Worm (Caenorhabditis elegans) whole organism, L3 larva: Measurements from ENCODE around the gene fbxb-46.

ENCODE experiments used
- R02D3.7 ChIP-seq: fragments of 150-350 bp; optimal IDR thresholded peaks from 2 replicates; lab custom pipeline; 2014; ENCODE audit warnings: missing biosample characterization, missing genetic modification characterization
- aly-2 ChIP-seq: fragments of 150-350 bp; optimal IDR thresholded peaks from 2 replicates; lab custom pipeline; 2014; ENCODE audit warnings: missing biosample characterization, missing genetic modification characterization
- ama-1 ChIP-seq: fragments of 150-350 bp; optimal IDR thresholded peaks from 2 replicates; lab custom pipeline; 2018
- ceh-16 ChIP-seq: sonication (generic microtip); optimal IDR thresholded peaks from 2 replicates; lab custom pipeline; 2017; ENCODE audit warnings: missing biosample characterization, missing genetic modification characterization
- ceh-28 ChIP-seq: fragments of 150-350 bp; optimal IDR thresholded peaks from 2 replicates; lab custom pipeline; 2014; ENCODE audit warnings: missing biosample characterization, missing genetic modification reagents, missing genetic modification characterization
- ceh-82 ChIP-seq: fragments of 150-350 bp; optimal IDR thresholded peaks from 2 replicates; lab custom pipeline; 2014; ENCODE audit warnings: missing biosample characterization, missing genetic modification characterization
- ceh-9 ChIP-seq: sonication (generic microtip); optimal IDR thresholded peaks from 2 replicates; lab custom pipeline; 2018; ENCODE audit warnings: missing biosample characterization, missing genetic modification characterization
- daf-12 ChIP-seq: fragments of 150-350 bp; optimal IDR thresholded peaks from 2 replicates; lab custom pipeline; 2014; ENCODE audit warnings: missing biosample characterization, missing genetic modification reagents, missing genetic modification characterization
- elt-2 ChIP-seq: sonication (generic microtip); optimal IDR thresholded peaks from 2 replicates; lab custom pipeline; 2016; ENCODE audit warnings: missing genetic modification reagents, mild to moderate bottlenecking, missing genetic modification characterization, missing compliant biosample characterization
- elt-3 ChIP-seq, 3 experiments: fragments of 150-350 bp in 1 of 3; sonication (generic microtip) in 2 of 3; optimal IDR thresholded peaks; 2 replicates in 2 of 3; 4 replicates in 1 of 3; lab custom pipeline; 2014 to 2017; ENCODE audit warnings: missing biosample characterization in 3 of 3, missing genetic modification characterization in 3 of 3
- fkh-2 ChIP-seq: fragments of 150-350 bp; optimal IDR thresholded peaks from 2 replicates; lab custom pipeline; 2014; ENCODE audit warnings: missing biosample characterization, missing genetic modification reagents, missing genetic modification characterization
- fos-1 ChIP-seq: fragments of 150-350 bp; optimal IDR thresholded peaks from 2 replicates; lab custom pipeline; 2014; ENCODE audit warnings: missing biosample characterization, missing genetic modification characterization
- jun-1 ChIP-seq: fragments of 150-350 bp; optimal IDR thresholded peaks from 2 replicates; lab custom pipeline; 2014; ENCODE audit warnings: missing biosample characterization, missing genetic modification reagents, missing genetic modification characterization
- lin-39 ChIP-seq: fragments of 150-350 bp; optimal IDR thresholded peaks from 2 replicates; lab custom pipeline; 2018; ENCODE audit warnings: missing biosample characterization, missing genetic modification reagents, missing genetic modification characterization
- lsy-12 ChIP-seq: sonication (generic microtip); optimal IDR thresholded peaks from 2 replicates; lab custom pipeline; 2016; ENCODE audit warnings: mild to moderate bottlenecking, missing genetic modification characterization, missing compliant biosample characterization
- mdl-1 ChIP-seq: fragments of 150-350 bp; optimal IDR thresholded peaks from 2 replicates; lab custom pipeline; 2014; ENCODE audit warnings: missing biosample characterization, missing genetic modification characterization
- mml-1 ChIP-seq: fragments of 150-350 bp; sonication (generic microtip); optimal IDR thresholded peaks from 3 replicates; lab custom pipeline; 2014; ENCODE audit warnings: missing biosample characterization, missing genetic modification characterization
- nfya-1 ChIP-seq: sonication (generic microtip); optimal IDR thresholded peaks from 2 replicates; lab custom pipeline; 2017; ENCODE audit warnings: missing genetic modification characterization, mild to moderate bottlenecking, missing compliant biosample characterization, antibody characterized with exemption, moderate library complexity; ENCODE audit not compliant: insufficient read depth
- nhr-11 ChIP-seq: fragments of 150-350 bp; optimal IDR thresholded peaks from 2 replicates; lab custom pipeline; 2014; ENCODE audit warnings: missing biosample characterization, missing genetic modification characterization
- nhr-12 ChIP-seq: fragments of 150-350 bp; optimal IDR thresholded peaks from 2 replicates; lab custom pipeline; 2014; ENCODE audit warnings: missing biosample characterization, missing genetic modification characterization
- nhr-237 ChIP-seq: fragments of 150-350 bp; optimal IDR thresholded peaks from 2 replicates; lab custom pipeline; 2014; ENCODE audit warnings: missing biosample characterization, missing genetic modification characterization
- nhr-25 ChIP-seq: sonication (generic microtip); optimal IDR thresholded peaks from 2 replicates; lab custom pipeline; 2017; ENCODE audit warnings: missing biosample characterization, missing genetic modification characterization
- nhr-43 ChIP-seq: sonication (generic microtip); optimal IDR thresholded peaks from 2 replicates; lab custom pipeline; 2016; ENCODE audit warnings: mild to moderate bottlenecking, missing genetic modification characterization, missing compliant biosample characterization; ENCODE audit not compliant: poor library complexity, severe bottlenecking
- nhr-77 ChIP-seq: fragments of 150-350 bp; optimal IDR thresholded peaks from 2 replicates; lab custom pipeline; 2014; ENCODE audit warnings: missing biosample characterization, missing genetic modification characterization
- pqm-1 ChIP-seq: fragments of 150-350 bp; optimal IDR thresholded peaks from 2 replicates; lab custom pipeline; 2017; ENCODE audit warnings: missing biosample characterization, missing genetic modification characterization, inconsistent platforms
- sea-2 ChIP-seq: fragments of 150-350 bp; sonication (generic microtip); optimal IDR thresholded peaks from 4 replicates; lab custom pipeline; 2014; ENCODE audit warnings: missing biosample characterization, missing genetic modification reagents, missing genetic modification characterization
- skn-1 ChIP-seq: fragments of 150-350 bp; optimal IDR thresholded peaks from 2 replicates; lab custom pipeline; 2014; ENCODE audit warnings: missing biosample characterization, missing genetic modification characterization
- snpc-4 ChIP-seq: fragments of 150-350 bp; optimal IDR thresholded peaks from 2 replicates; lab custom pipeline; 2014; ENCODE audit warnings: missing biosample characterization, missing genetic modification characterization
- tbx-2 ChIP-seq: sonication (generic microtip); optimal IDR thresholded peaks from 2 replicates; lab custom pipeline; 2016; ENCODE audit warnings: mild to moderate bottlenecking, missing genetic modification characterization, missing compliant biosample characterization
- unc-39 ChIP-seq: sonication (generic microtip); optimal IDR thresholded peaks from 4 replicates; lab custom pipeline; 2017; ENCODE audit warnings: missing biosample characterization, missing genetic modification characterization
- unc-62 ChIP-seq: fragments of 150-350 bp; sonication (generic microtip); optimal IDR thresholded peaks from 4 replicates; lab custom pipeline; 2014; ENCODE audit warnings: missing biosample characterization, missing genetic modification reagents, missing genetic modification characterization
- zag-1 ChIP-seq: fragments of 150-350 bp; optimal IDR thresholded peaks from 2 replicates; lab custom pipeline; 2014; ENCODE audit warnings: missing biosample characterization, missing genetic modification characterization
- ztf-11 ChIP-seq: fragments of 150-350 bp; optimal IDR thresholded peaks from 2 replicates; lab custom pipeline; 2014; ENCODE audit warnings: missing biosample characterization, missing genetic modification characterization
- ztf-4 ChIP-seq: fragments of 150-350 bp; optimal IDR thresholded peaks from 2 replicates; lab custom pipeline; 2014; ENCODE audit warnings: missing biosample characterization, missing genetic modification characterization

Gene fbxb-46

ce11 chrII:1579886-1580285 is 9.0 kb upstream of the fbxb-46 start, which contains the start of gene math-38:
TSS of gene math-38 (minus strand) at chrII:1579986.
- TF ChIP-seq elt-2 (tag; lab: Kevin White, UChicago) (peak; percentile 56), zag-1 (tag; lab: Kevin White, UChicago) (no peak), ceh-28 (tag; lab: Kevin White, UChicago) (no peak)

DNA sequence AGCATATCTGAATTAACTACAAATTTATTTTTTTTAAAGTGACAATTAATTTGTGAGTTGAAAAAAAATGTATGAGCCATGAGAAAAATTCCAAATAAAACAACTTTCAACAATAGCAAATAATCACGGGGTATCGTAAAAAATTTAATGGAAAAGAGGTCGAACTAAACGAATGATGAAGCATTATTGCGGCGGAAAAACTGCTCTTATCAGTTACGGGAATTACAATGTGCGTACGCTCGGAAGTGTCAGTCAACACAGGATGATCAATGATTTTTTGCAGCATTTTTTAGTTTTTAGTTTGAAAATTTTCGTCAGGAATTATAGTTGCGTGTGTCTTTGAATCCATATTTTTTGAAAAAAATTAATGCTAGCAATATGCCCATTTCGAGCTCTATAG is 5.8 kb upstream of the fbxb-46 start:
- peak; percentile 21 for TF ChIP-seq jun-1
- no peak for TF ChIP-seq fos-1
- no peak for TF ChIP-seq snpc-4 (tag; lab: Kevin White, UChicago)
- TF ChIP-seq pqm-1 (tag; lab: Kevin White, UChicago) = peak; percentile 68
- TF ChIP-seq nhr-77 (tag; lab: Kevin White, UChicago) = no peak
- peak; percentile 82 for TF ChIP-seq elt-2 (tag; lab: Kevin White, UChicago)
- no peak for TF ChIP-seq ama-1 (lab: Kevin White, UChicago)
- TF ChIP-seq nhr-237 (tag; lab: Kevin White, UChicago) = no peak

DNA sequence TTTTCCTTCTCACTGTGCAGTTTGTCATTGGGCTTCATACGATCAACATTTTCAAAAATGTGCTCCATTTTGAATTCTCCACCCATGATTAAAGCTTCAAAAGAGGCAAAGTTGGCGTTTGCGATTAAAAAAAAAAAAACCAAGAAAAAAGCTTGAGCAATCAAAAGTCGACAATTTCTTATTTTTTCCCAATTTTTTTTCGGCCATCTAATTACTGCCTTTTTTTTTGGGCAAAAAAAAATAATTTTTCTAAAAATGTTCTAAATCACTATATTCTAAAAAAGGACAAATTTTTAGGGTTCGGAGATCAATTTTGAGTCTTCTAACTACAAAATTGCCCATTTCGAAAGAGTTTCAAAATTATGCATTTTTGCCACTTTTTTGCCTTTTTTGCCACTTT is 5.1 kb upstream of the fbxb-46 start, which contains the start of gene K05F6.10:
TSS of gene K05F6.10 (minus strand) at position 101 of the 400 bp plus-strand sequence.
- TF ChIP-seq fkh-2 (tag; lab: Kevin White, UChicago) = no peak

DNA sequence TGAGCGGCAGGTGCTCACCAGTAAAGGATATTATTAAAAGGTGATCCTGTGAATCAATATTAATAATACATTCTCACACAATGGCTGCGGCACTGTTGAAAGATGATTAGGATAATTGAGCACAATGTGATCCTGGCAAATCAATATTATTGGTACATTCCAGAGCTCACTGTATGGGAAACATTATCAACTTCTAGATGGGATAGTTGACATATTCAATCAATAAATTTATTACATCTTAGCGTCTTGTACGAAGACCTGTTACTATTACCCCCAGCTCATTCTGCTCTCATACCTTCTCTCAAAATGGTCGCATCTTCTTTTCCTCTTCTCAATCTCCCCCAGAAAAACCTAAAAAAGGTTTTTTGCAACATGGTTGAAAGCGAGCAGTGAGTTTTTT is 2.7 kb downstream of the fbxb-46 start, which contains the start of gene fbxb-49:
TSS of gene fbxb-49 (plus strand) at position 301 of the 400 bp plus-strand sequence.
- TF ChIP-seq unc-62 (GFP tag; lab: Kevin White, UChicago) (no peak), unc-39 (no peak), sea-2 (GFP tag; lab: Kevin White, UChicago) (no peak), ceh-82 (tag; lab: Kevin White, UChicago) (no peak), ztf-11 (tag; lab: Kevin White, UChicago) (no peak), nhr-43 (no peak), nhr-11 (tag; lab: Kevin White, UChicago) (no peak), ceh-28 (tag; lab: Kevin White, UChicago) (no peak), mml-1 (tag; lab: Kevin White, UChicago) (no peak), R02D3.7 (tag; lab: Kevin White, UChicago) (no peak), aly-2 (tag; lab: Kevin White, UChicago) (no peak), jun-1 (no peak), ceh-9 (no peak), nfya-1 (tag; lab: Kevin White, UChicago) (no peak), elt-3 (tag; optimal IDR thresholded peaks at IDR 0.05; lab: Kevin White, UChicago) (no peak), nhr-237 (tag; lab: Kevin White, UChicago) (no peak), skn-1 (tag; lab: Kevin White, UChicago) (no peak)

ce11 chrII:1567646-1568045 is 3.3 kb downstream of the fbxb-46 start, which contains the start of gene K05F6.8:
TSS of gene K05F6.8 (minus strand) at chrII:1567746.
- TF ChIP-seq ztf-4 (tag; lab: Kevin White, UChicago) (no peak), nhr-25 (tag; lab: Kevin White, UChicago) (no peak), tbx-2 (no peak), lsy-12 (no peak), aly-2 (tag; lab: Kevin White, UChicago) (no peak), ceh-28 (tag; lab: Kevin White, UChicago) (no peak), ceh-16 (tag; lab: Kevin White, UChicago) (no peak), nhr-12 (tag; lab: Kevin White, UChicago) (no peak), snpc-4 (tag; lab: Kevin White, UChicago) (no peak), ztf-11 (tag; lab: Kevin White, UChicago) (no peak), unc-62 (GFP tag; lab: Kevin White, UChicago) (no peak), mdl-1 (tag; lab: Kevin White, UChicago) (no peak), ceh-82 (tag; lab: Kevin White, UChicago) (no peak)

DNA sequence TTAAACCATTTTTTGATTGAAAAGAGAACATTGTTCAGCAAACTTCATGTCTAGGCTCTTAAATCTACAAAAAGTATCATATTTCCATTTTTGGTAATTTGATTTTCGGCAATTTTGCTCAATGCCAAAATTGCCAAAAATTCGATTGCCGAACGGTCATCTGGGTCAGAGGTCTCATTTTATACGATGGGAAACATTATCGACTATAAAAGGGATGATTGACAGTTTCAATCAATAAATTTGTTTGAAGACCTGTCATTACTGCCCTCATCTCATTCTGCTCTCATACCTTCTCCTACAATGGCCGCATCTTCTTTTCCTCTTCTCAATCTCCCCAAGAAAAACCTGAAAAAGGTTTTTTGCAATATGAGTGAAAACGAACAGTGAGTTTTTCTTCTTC is 9.1 kb downstream of the fbxb-46 start, which contains the start of gene K05F6.14:
TSS of gene K05F6.14 (plus strand) at position 301 of the 400 bp plus-strand sequence.
- TF ChIP-seq ztf-4 (tag; lab: Kevin White, UChicago) (no peak), nhr-25 (tag; lab: Kevin White, UChicago) (no peak), lin-39 (tag; lab: Kevin White, UChicago) (no peak), nhr-237 (tag; lab: Kevin White, UChicago) (no peak), lsy-12 (no peak), aly-2 (tag; lab: Kevin White, UChicago) (no peak), nfya-1 (tag; lab: Kevin White, UChicago) (no peak), daf-12 (no peak), fkh-2 (tag; lab: Kevin White, UChicago) (no peak), elt-2 (tag; lab: Kevin White, UChicago) (no peak), ceh-9 (no peak)
- TF ChIP-seq, all 47 proteins: peak for 0
